Worm (Caenorhabditis elegans) whole organism, young adult: ENCODE measurements around the gene K02F3.9.
A peak's percentile ranks its signal among the peaks of the same experiment; 100 is the strongest.

Experiments
- B0035.1 ChIP-seq: sonication (generic microtip); optimal IDR thresholded peaks from 2 replicates; lab custom pipeline; 2016; ENCODE audit warnings: missing genetic modification characterization, mild to moderate bottlenecking, missing compliant biosample characterization, missing genotype, missing genetic modification reagents
- B0261.1 ChIP-seq: sonication (generic microtip); optimal IDR thresholded peaks from 2 replicates; lab custom pipeline; 2016; ENCODE audit warnings: mild to moderate bottlenecking, missing genetic modification characterization, moderate library complexity, missing compliant biosample characterization
- F33H1.4 ChIP-seq: fragments of 200-800 bp; sonication (Bioruptor generic); IDR thresholded peaks from 2 replicates; pipeline ENCODE4 v1.3.6; 2022; ENCODE audit warnings: missing genetic modification reagents, missing genetic modification characterization, missing compliant biosample characterization
- F39B2.1 ChIP-seq: fragments of 200-800 bp; sonication (Bioruptor generic); IDR thresholded peaks from 2 replicates; pipeline ENCODE4 v1.3.6; 2022; ENCODE audit warnings: missing genetic modification reagents, missing genetic modification characterization, missing compliant biosample characterization
- F57A8.1 ChIP-seq: fragments of 200-800 bp; sonication (Bioruptor generic); optimal IDR thresholded peaks from 2 replicates; lab custom pipeline; 2018; ENCODE audit warnings: mild to moderate bottlenecking, missing genetic modification characterization, moderate library complexity, missing compliant biosample characterization
- Y53F4B.3 ChIP-seq: fragments of 200-800 bp; sonication (Bioruptor generic); IDR thresholded peaks from 2 replicates; pipeline ENCODE4 v1.3.6; 2022; ENCODE audit warnings: missing genetic modification reagents, missing genetic modification characterization, missing compliant biosample characterization
- Y53G8AR.9 ChIP-seq: fragments of 200-800 bp; sonication (Bioruptor generic); conservative IDR thresholded peaks from 2 replicates; pipeline ENCODE4 v1.3.6; 2022; ENCODE audit warnings: missing genetic modification reagents, missing genetic modification characterization, missing compliant biosample characterization
- Y56A3A.18 ChIP-seq: fragments of 200-800 bp; sonication (Bioruptor generic); IDR thresholded peaks from 2 replicates; pipeline ENCODE4 v1.3.6; 2022; ENCODE audit warnings: missing genetic modification reagents, missing genetic modification characterization, missing compliant biosample characterization
- Y95B8A.8 ChIP-seq: fragments of 200-800 bp; sonication (Bioruptor generic); IDR thresholded peaks from 2 replicates; pipeline ENCODE4 v1.3.6; 2022; ENCODE audit warnings: missing genetic modification reagents, missing genetic modification characterization, missing compliant biosample characterization
- ZK185.1 ChIP-seq: sonication (generic microtip); optimal IDR thresholded peaks from 2 replicates; lab custom pipeline; 2016; ENCODE audit warnings: mild to moderate bottlenecking, missing genetic modification characterization, missing compliant biosample characterization; ENCODE audit not compliant: poor library complexity, severe bottlenecking
- aptf-3 ChIP-seq: fragments of 200-800 bp; sonication (Bioruptor generic); IDR thresholded peaks from 2 replicates; pipeline ENCODE4 v1.3.6; 2022; ENCODE audit warnings: missing genetic modification characterization, missing compliant biosample characterization
- athp-1 ChIP-seq: sonication (generic microtip); optimal IDR thresholded peaks from 2 replicates; lab custom pipeline; 2017; ENCODE audit warnings: mild to moderate bottlenecking, missing genetic modification characterization, missing compliant biosample characterization
- attf-5 ChIP-seq: fragments of 200-800 bp; sonication (Bioruptor generic); optimal IDR thresholded peaks from 2 replicates; lab custom pipeline; 2018; ENCODE audit warnings: mild to moderate bottlenecking, missing genetic modification characterization, missing compliant biosample characterization
- bed-1 ChIP-seq: fragments of 200-800 bp; sonication (Bioruptor generic); IDR thresholded peaks from 2 replicates; pipeline ENCODE4 v1.3.6; 2022; ENCODE audit warnings: missing genetic modification reagents, missing genetic modification characterization, missing compliant biosample characterization
- bed-2 ChIP-seq: fragments of 200-800 bp; sonication (Bioruptor generic); IDR thresholded peaks from 2 replicates; pipeline ENCODE4 v1.3.6; 2022; ENCODE audit warnings: missing genetic modification reagents, missing genetic modification characterization, missing compliant biosample characterization
- ccch-3 ChIP-seq: fragments of 200-800 bp; sonication (Bioruptor generic); optimal IDR thresholded peaks from 2 replicates; lab custom pipeline; 2018; ENCODE audit warnings: mild to moderate bottlenecking, missing genetic modification characterization, missing compliant biosample characterization
- ceh-100 ChIP-seq: fragments of 200-800 bp; sonication (Bioruptor generic); IDR thresholded peaks from 2 replicates; pipeline ENCODE4 v1.3.6; 2022; ENCODE audit warnings: missing genetic modification reagents, missing genetic modification characterization, missing compliant biosample characterization
- ceh-91 ChIP-seq: fragments of 200-800 bp; sonication (Bioruptor generic); IDR thresholded peaks from 2 replicates; pipeline ENCODE4 v1.3.6; 2022; ENCODE audit warnings: missing genetic modification reagents, missing genetic modification characterization, missing compliant biosample characterization
- chd-7 ChIP-seq: sonication (generic microtip); optimal IDR thresholded peaks from 2 replicates; lab custom pipeline; 2016; ENCODE audit warnings: mild to moderate bottlenecking, missing genetic modification characterization, moderate library complexity, missing compliant biosample characterization
- dox-1 ChIP-seq: fragments of 200-800 bp; sonication (Bioruptor generic); IDR thresholded peaks from 2 replicates; pipeline ENCODE4 v1.3.6; 2022; ENCODE audit warnings: missing genetic modification reagents, missing genetic modification characterization, missing compliant biosample characterization
- dpl-1 ChIP-seq: fragments of 150-350 bp; optimal IDR thresholded peaks from 2 replicates; lab custom pipeline; 2014; ENCODE audit warnings: missing biosample characterization, missing genetic modification reagents, missing genetic modification characterization
- egl-18 ChIP-seq: fragments of 200-800 bp; sonication (Bioruptor generic); IDR thresholded peaks from 2 replicates; pipeline ENCODE4 v1.3.6; 2022; ENCODE audit warnings: missing genetic modification reagents, missing genetic modification characterization, missing compliant biosample characterization
- gei-17 ChIP-seq: fragments of 200-800 bp; sonication (Bioruptor generic); optimal IDR thresholded peaks from 2 replicates; lab custom pipeline; 2018; ENCODE audit warnings: mild to moderate bottlenecking, missing genetic modification characterization, missing compliant biosample characterization
- lag-1 ChIP-seq: fragments of 200-800 bp; sonication (Bioruptor generic); IDR thresholded peaks from 2 replicates; pipeline ENCODE4 v1.3.6; 2022; ENCODE audit warnings: missing genetic modification reagents, missing genetic modification characterization, missing compliant biosample characterization
- let-607 ChIP-seq, 2 experiments: fragments of 200-800 bp in 1 of 2; sonication (Bioruptor generic) in 1 of 2; sonication (generic microtip) in 1 of 2; optimal IDR thresholded peaks; 2 replicates each; lab custom pipeline; 2016 to 2018; ENCODE audit warnings: mild to moderate bottlenecking in 2 of 2, missing compliant biosample characterization in 2 of 2, missing genetic modification characterization in 2 of 2, moderate library complexity in 2 of 2, missing genotype in 1 of 2
- lin-26 ChIP-seq: fragments of 200-800 bp; sonication (Bioruptor generic); IDR thresholded peaks from 2 replicates; pipeline ENCODE4 v1.3.6; 2022; ENCODE audit warnings: missing genetic modification reagents, missing genetic modification characterization, missing compliant biosample characterization
- lir-1 ChIP-seq: fragments of 200-800 bp; sonication (Bioruptor generic); conservative IDR thresholded peaks from 2 replicates; pipeline ENCODE4 v1.3.6; 2022; ENCODE audit warnings: missing genetic modification reagents, missing genetic modification characterization, missing compliant biosample characterization
- madf-3 ChIP-seq: fragments of 200-800 bp; sonication (Bioruptor generic); IDR thresholded peaks from 2 replicates; pipeline ENCODE4 v1.3.6; 2022; ENCODE audit warnings: missing genetic modification reagents, missing genetic modification characterization, missing compliant biosample characterization
- madf-6 ChIP-seq: fragments of 200-800 bp; sonication (Bioruptor generic); IDR thresholded peaks from 2 replicates; pipeline ENCODE4 v1.3.6; 2022; ENCODE audit warnings: missing genetic modification reagents, missing genetic modification characterization, missing compliant biosample characterization
- madf-8 ChIP-seq: fragments of 200-800 bp; sonication (Bioruptor generic); conservative IDR thresholded peaks from 2 replicates; pipeline ENCODE4 v1.3.6; 2022; ENCODE audit warnings: missing genetic modification reagents, missing genetic modification characterization, missing compliant biosample characterization
- mes-4 ChIP-seq: sonication (generic microtip); optimal IDR thresholded peaks from 2 replicates; lab custom pipeline; 2016; ENCODE audit warnings: missing genotype, missing genetic modification characterization, missing compliant biosample characterization
- mxl-1 ChIP-seq: sonication (generic microtip); optimal IDR thresholded peaks from 2 replicates; lab custom pipeline; 2016; ENCODE audit warnings: missing genetic modification characterization, missing compliant biosample characterization
- nfyb-1 ChIP-seq: fragments of 200-800 bp; sonication (Bioruptor generic); IDR thresholded peaks from 2 replicates; pipeline ENCODE4 v1.3.6; 2022; ENCODE audit warnings: missing genetic modification reagents, missing genetic modification characterization, missing compliant biosample characterization
- nhr-80 ChIP-seq: sonication (generic microtip); optimal IDR thresholded peaks from 2 replicates; lab custom pipeline; 2016; ENCODE audit warnings: missing genetic modification characterization, missing compliant biosample characterization
- pha-4 ChIP-seq: fragments of 150-350 bp; sonication (generic microtip); optimal IDR thresholded peaks from 2 replicates; lab custom pipeline; 2014; ENCODE audit warnings: missing biosample characterization, missing genetic modification reagents, missing genetic modification characterization
- rcor-1 ChIP-seq: fragments of 200-800 bp; sonication (Bioruptor generic); IDR thresholded peaks from 2 replicates; pipeline ENCODE4 v1.3.6; 2022; ENCODE audit warnings: missing genetic modification reagents, missing genetic modification characterization, missing compliant biosample characterization
- sdz-38 ChIP-seq: sonication (generic microtip); optimal IDR thresholded peaks from 2 replicates; lab custom pipeline; 2016; ENCODE audit warnings: missing genotype, missing genetic modification characterization, missing compliant biosample characterization
- sea-2 ChIP-seq: fragments of 200-800 bp; sonication (Bioruptor generic); IDR thresholded peaks from 2 replicates; pipeline ENCODE4 v1.3.6; 2022; ENCODE audit warnings: missing genetic modification characterization, missing compliant biosample characterization
- snpc-3.4 ChIP-seq: sonication (generic microtip); optimal IDR thresholded peaks from 2 replicates; lab custom pipeline; 2017; ENCODE audit warnings: missing genetic modification characterization, mild to moderate bottlenecking, missing compliant biosample characterization, antibody characterized with exemption, moderate library complexity, missing genotype, missing genetic modification reagents
- sptf-2 ChIP-seq: fragments of 200-800 bp; sonication (Bioruptor generic); optimal IDR thresholded peaks from 2 replicates; lab custom pipeline; 2018; ENCODE audit warnings: mild to moderate bottlenecking, missing genetic modification characterization, missing compliant biosample characterization
- tbp1 ChIP-seq: fragments of 200-800 bp; sonication (Bioruptor generic); optimal IDR thresholded peaks from 2 replicates; lab custom pipeline; 2018; ENCODE audit warnings: mild to moderate bottlenecking, missing genetic modification characterization, missing compliant biosample characterization
- tbx-9 ChIP-seq: sonication (generic microtip); optimal IDR thresholded peaks from 2 replicates; lab custom pipeline; 2016; ENCODE audit warnings: borderline replicate concordance, missing genetic modification characterization, inconsistent platforms, missing compliant biosample characterization
- tlf-1 ChIP-seq: fragments of 200-800 bp; sonication (Bioruptor generic); optimal IDR thresholded peaks from 2 replicates; lab custom pipeline; 2018; ENCODE audit warnings: mild to moderate bottlenecking, missing genetic modification characterization, missing compliant biosample characterization
- unc-130 ChIP-seq: sonication (generic microtip); optimal IDR thresholded peaks from 2 replicates; lab custom pipeline; 2016; ENCODE audit warnings: missing genetic modification reagents, missing genetic modification characterization, missing compliant biosample characterization
- zfh-2 ChIP-seq: fragments of 200-800 bp; sonication (Bioruptor generic); conservative IDR thresholded peaks from 2 replicates; pipeline ENCODE4 v1.3.6; 2022; ENCODE audit warnings: missing genetic modification reagents, missing genetic modification characterization, missing compliant biosample characterization
- ztf-18 ChIP-seq: sonication (generic microtip); optimal IDR thresholded peaks from 2 replicates; lab custom pipeline; 2016; ENCODE audit warnings: missing genotype, mild to moderate bottlenecking, missing genetic modification characterization, missing compliant biosample characterization
- ztf-25 ChIP-seq: fragments of 200-800 bp; sonication (Bioruptor generic); IDR thresholded peaks from 2 replicates; pipeline ENCODE4 v1.3.6; 2022; ENCODE audit warnings: missing genetic modification reagents, missing genetic modification characterization, missing compliant biosample characterization
- ztf-26 ChIP-seq: sonication (generic microtip); optimal IDR thresholded peaks from 2 replicates; lab custom pipeline; 2017; ENCODE audit warnings: missing genetic modification characterization, missing compliant biosample characterization

K02F3.9 gene

DNA sequence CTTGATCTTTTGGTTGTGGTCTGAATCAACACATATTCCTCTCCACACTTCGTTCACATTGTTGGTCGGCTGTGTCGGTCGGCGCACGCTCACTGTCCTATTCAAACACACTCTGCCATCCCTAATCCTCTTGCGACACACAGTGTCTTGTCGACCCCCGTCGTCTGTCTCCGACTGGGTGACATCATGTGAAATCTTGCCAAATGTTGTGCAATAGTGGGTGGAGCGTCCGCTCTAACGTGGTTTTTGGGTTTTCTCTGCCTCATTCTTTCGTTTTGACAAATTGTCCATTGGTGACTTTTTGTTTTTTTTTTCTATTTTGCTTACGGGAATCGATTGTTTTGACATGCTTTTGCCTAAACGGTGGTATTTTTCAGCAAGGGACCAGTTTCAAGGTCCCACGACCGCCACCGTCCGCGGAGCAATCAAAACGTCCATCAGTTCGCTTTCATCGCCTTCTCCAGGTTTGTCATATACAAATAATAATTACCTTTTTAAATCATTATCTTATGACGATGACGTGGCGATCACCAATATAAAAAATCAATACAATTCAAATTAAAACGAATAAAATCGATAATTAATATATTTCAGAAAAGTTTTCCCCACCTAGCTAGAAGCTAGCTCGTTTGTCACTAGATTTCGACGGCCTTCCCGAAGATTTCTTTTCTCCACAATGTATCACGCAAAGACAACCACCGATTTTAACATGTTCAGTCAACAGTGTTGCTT, 7.3 kb downstream of the K02F3.9 start (continued):
- TF ChIP-seq ztf-25 (GFP tag; lab: Robert Waterston, UW) (no peak), sptf-2 (no peak), sdz-38 (tag; lab: Kevin White, UChicago) (no peak), B0035.1 (tag; lab: Kevin White, UChicago) (peak; percentile 8), Y53G8AR.9 (GFP tag; lab: Robert Waterston, UW) (no peak; the same call in 1 of the 2 replicates), ZK185.1 (tag; lab: Kevin White, UChicago) (peak; percentile 78), tbp1 (GFP tag; lab: Kevin White, UChicago) (peak; percentile 53), Y56A3A.18 (GFP tag; lab: Robert Waterston, UW) (no peak), nfyb-1 (GFP tag; lab: Robert Waterston, UW) (peak; percentile 84), let-607 (tag; optimal IDR thresholded peaks at IDR 0.05; lab: Kevin White, UChicago) (peak; percentile 43 to 54), mes-4 (no peak), gei-17 (GFP tag; lab: Kevin White, UChicago) (no peak), bed-1 (GFP tag; lab: Robert Waterston, UW) (no peak), tlf-1 (peak; percentile 87), F33H1.4 (GFP tag; lab: Robert Waterston, UW) (peak; percentile 39; the same call in 1 of the 2 replicates), lin-26 (GFP tag; lab: Robert Waterston, UW) (peak; percentile 60; the same call in 1 of the 2 replicates), bed-2 (GFP tag; lab: Robert Waterston, UW) (no peak), ztf-26 (peak; percentile 92), madf-6 (GFP tag; lab: Robert Waterston, UW) (no peak), chd-7 (tag; lab: Kevin White, UChicago) (peak; percentile 85), attf-5 (peak; percentile 88), F57A8.1 (GFP tag; lab: Kevin White, UChicago) (no peak), zfh-2 (peak; percentile 92), unc-130 (GFP tag; lab: Kevin White, UChicago) (no peak), tbx-9 (no peak), ceh-100 (GFP tag; lab: Robert Waterston, UW) (peak; percentile 45; the same call in 1 of the 2 replicates), nhr-80 (peak; percentile 95), Y95B8A.8 (no peak), egl-18 (GFP tag; lab: Robert Waterston, UW) (no peak), aptf-3 (no peak), lir-1 (GFP tag; lab: Robert Waterston, UW) (peak; percentile 17; the same call in 1 of the 2 replicates), dox-1 (peak; percentile 89), ztf-18 (tag; lab: Kevin White, UChicago) (peak; percentile 33), sea-2 (GFP tag; lab: Robert Waterston, UW) (no peak), athp-1 (tag; lab: Kevin White, UChicago) (no peak), F39B2.1 (GFP tag; lab: Robert Waterston, UW) (no peak), pha-4 (tag; lab: Kevin White, UChicago) (peak; percentile 89), madf-8 (GFP tag; lab: Robert Waterston, UW) (no peak), ceh-91 (no peak), lag-1 (GFP tag; lab: Robert Waterston, UW) (no peak), Y53F4B.3 (GFP tag; lab: Robert Waterston, UW) (no peak), ccch-3 (no peak), B0261.1 (no peak), snpc-3.4 (no peak), mxl-1 (tag; lab: Kevin White, UChicago) (no peak), rcor-1 (GFP tag; lab: Robert Waterston, UW) (0 out of 2 replicates have a peak, but pooled peaks have one; percentile 32), dpl-1 (GFP tag; lab: Kevin White, UChicago) (no peak), madf-3 (no peak)
